Fruit fly (Drosophila melanogaster) whole organism, pupa: Measurements from ENCODE around the gene Polr2C.

Experiments
- CG14655 ChIP-seq: fragments of 200-800 bp; sonication (Bioruptor generic); optimal IDR thresholded peaks from 3 replicates; lab custom pipeline; 2017; ENCODE audit warnings: mild to moderate bottlenecking, missing biosample characterization, missing genetic modification reagents, missing genetic modification characterization
- Pif1B ChIP-seq: fragments of 200-800 bp; sonication (Bioruptor generic); optimal IDR thresholded peaks from 3 replicates; lab custom pipeline; 2016; ENCODE audit warnings: missing biosample characterization, missing genetic modification characterization
- fd96Ca ChIP-seq: fragments of 200-800 bp; sonication (Bioruptor generic); IDR thresholded peaks from 3 replicates; pipeline ENCODE4 v1.3.6; 2022; ENCODE audit warnings: missing biosample characterization, missing genetic modification characterization
- rn ChIP-seq: fragments of 200-800 bp; sonication (Bioruptor generic); IDR thresholded peaks from 2 replicates; pipeline ENCODE4 v1.3.6; 2022; ENCODE audit warnings: missing biosample characterization, missing genetic modification characterization

DNA sequence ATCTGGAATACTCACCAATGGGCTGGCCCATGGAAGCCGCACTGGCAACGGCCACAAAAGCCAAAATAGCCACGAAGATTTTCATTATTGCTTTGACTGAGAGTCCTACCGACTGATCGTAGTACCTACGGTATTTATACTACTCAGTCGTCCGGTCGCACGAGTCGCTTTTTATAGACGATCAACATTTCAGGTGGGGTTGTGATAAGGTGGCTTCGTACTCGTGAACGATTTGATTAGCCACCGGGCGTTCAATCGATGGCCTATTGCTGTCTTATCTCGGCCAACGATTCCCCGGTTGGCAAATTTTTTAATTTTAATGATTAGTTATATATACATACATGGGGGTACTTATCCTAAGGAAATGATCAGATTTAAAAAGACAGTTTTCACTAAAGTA is 12.0 kb downstream of the Polr2C start, which contains the start of gene CG8997:
- no peak for TF ChIP-seq CG14655 (GFP tag; lab: Kevin White, UChicago)
- TF ChIP-seq Pif1B (GFP tag; lab: Kevin White, UChicago), result no peak
- TF ChIP-seq fd96Ca (GFP tag; lab: Robert Waterston, UW), result no peak
- TF ChIP-seq rn (GFP tag; lab: Robert Waterston, UW), result no peak
